Worm (Caenorhabditis elegans) whole organism, mixed stage, embryonic: ENCODE data around the gene nlp-27.

Source experiments
- ceh-43 ChIP-seq: fragments of 200-800 bp; sonication (Bioruptor generic); optimal IDR thresholded peaks from 2 replicates; lab custom pipeline; 2018; ENCODE audit warnings: mild to moderate bottlenecking, missing genetic modification characterization, moderate library complexity, missing compliant biosample characterization
- nhr-12 ChIP-seq: fragments of 150-350 bp; optimal IDR thresholded peaks from 2 replicates; lab custom pipeline; 2014; ENCODE audit warnings: missing biosample characterization, missing genetic modification characterization
- nhr-237 ChIP-seq: fragments of 150-350 bp; optimal IDR thresholded peaks from 2 replicates; lab custom pipeline; 2014; ENCODE audit warnings: missing biosample characterization, missing genetic modification characterization

DNA sequence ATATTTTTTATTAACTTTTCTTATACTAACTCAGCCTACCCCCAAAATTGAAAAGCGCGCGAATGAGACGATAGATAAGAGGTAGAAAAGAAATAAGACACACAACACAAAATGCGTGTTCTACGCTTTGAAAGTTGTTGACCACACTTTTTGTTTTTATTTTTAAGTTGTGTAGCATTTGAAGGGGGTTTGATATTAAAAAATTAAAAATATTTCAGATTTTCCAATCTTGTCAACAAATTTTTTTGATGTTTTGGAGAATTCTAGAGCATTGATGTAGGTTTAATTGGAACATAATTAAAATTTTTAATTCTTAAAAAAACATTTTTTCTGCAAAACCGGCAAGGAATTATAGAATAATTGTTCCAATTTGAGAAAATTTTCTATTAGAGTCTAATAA, 27.9 kb upstream of the nlp-27 start, which contains the start of gene cyp-34A6:
- no peak for TF ChIP-seq nhr-12
- no peak for TF ChIP-seq ceh-43 (GFP tag; lab: Kevin White, UChicago)
- no peak for TF ChIP-seq nhr-237
